Fruit fly (Drosophila melanogaster): Measurements from ENCODE around the gene CG3009.

dm6 chrX:4702804-4703414 is 36.4 kb upstream of the CG3009 start:
- TF ChIP-seq psq (GFP tag; optimal IDR thresholded peaks at IDR 0.05) = peak; percentile 24
- TF ChIP-seq h (GFP tag; optimal IDR thresholded peaks at IDR 0.05) = no peak
- no peak for TF ChIP-seq jim (GFP tag; optimal IDR thresholded peaks at IDR 0.05)
- no peak for TF ChIP-seq Dif (GFP tag; optimal IDR thresholded peaks at IDR 0.05; ENCODE audit: partially characterized antibody)
- no peak for TF ChIP-seq fru (GFP tag; optimal IDR thresholded peaks at IDR 0.05)

Measured in whole organism, wandering third instar larva.